Fruit fly (Drosophila melanogaster) whole organism, pupa: ENCODE results near the gene CG43367.

Experiments
- CG15710 ChIP-seq: fragments of 200-800 bp; sonication (Bioruptor generic); optimal IDR thresholded peaks from 2 replicates; lab custom pipeline; 2018; ENCODE audit warnings: missing biosample characterization, mild to moderate bottlenecking, missing genetic modification characterization, moderate library complexity
- CG34367 ChIP-seq: fragments of 200-800 bp; sonication (Bioruptor generic); optimal IDR thresholded peaks from 2 replicates; lab custom pipeline; 2018; ENCODE audit warnings: missing biosample characterization, mild to moderate bottlenecking, missing genetic modification characterization
- CG8159 ChIP-seq: fragments of 200-800 bp; sonication (Bioruptor generic); optimal IDR thresholded peaks from 3 replicates; lab custom pipeline; 2018; ENCODE audit warnings: missing biosample characterization, mild to moderate bottlenecking, missing genetic modification characterization, moderate library complexity
- EcR ChIP-seq: fragments of 200-800 bp; sonication (Bioruptor generic); optimal IDR thresholded peaks from 3 replicates; lab custom pipeline; 2019; ENCODE audit warnings: missing biosample characterization, missing genetic modification characterization, mild to moderate bottlenecking, moderate library complexity, missing genetic modification reagents

dm6 chr3L:4219291-4220228, 25.8 kb downstream of the CG43367 start:
- TF ChIP-seq EcR (no peak), CG34367 (tag; lab: Kevin White, UChicago) (no peak), CG15710 (tag; lab: Kevin White, UChicago) (no peak), CG8159 (tag; lab: Kevin White, UChicago) (no peak)
